Worm (Caenorhabditis elegans): ENCODE data around the gene spsb-2.

ce11 chrII:15229785-15230393 lies at the start of gene spsb-2:
- TF ChIP-seq ceh-36 (tag; optimal IDR thresholded peaks at IDR 0.05) (no peak), ama-1 (optimal IDR thresholded peaks at IDR 0.05) (no peak), ceh-13 (GFP tag; optimal IDR thresholded peaks at IDR 0.05) (no peak)
